Worm (Caenorhabditis elegans): Measurements from ENCODE around the gene pxf-1.

Gene pxf-1

ce11 chrIV:10135817-10136216 lies 38.3 kb downstream of the pxf-1 start, which contains the start of gene K08F4.5:
TSS of gene K08F4.5 (minus strand) at chrIV:10135917.
- no peak for TF ChIP-seq ztf-22 (GFP tag; optimal IDR thresholded peaks at IDR 0.05)
- TF ChIP-seq T26A5.8 (tag; optimal IDR thresholded peaks at IDR 0.05) = no peak
- no peak for TF ChIP-seq lir-1 (GFP tag; conservative IDR thresholded peaks at IDR 0.05)
- no peak for TF ChIP-seq madf-6 (GFP tag; IDR thresholded peaks at IDR 0.05)
- no peak for TF ChIP-seq lsy-27 (tag; optimal IDR thresholded peaks at IDR 0.05; ENCODE audit: borderline replicate concordance, insufficient read depth)
- TF ChIP-seq Y79H2A.3 (GFP tag; conservative IDR thresholded peaks at IDR 0.05) = no peak
- TF ChIP-seq ceh-27 (GFP tag; optimal IDR thresholded peaks at IDR 0.05) = no peak

- TF ChIP-seq Y53G8AR.9 (GFP tag; conservative IDR thresholded peaks at IDR 0.05) = no peak
These were observed 44.2 kb downstream of the pxf-1 start, which contains the start of gene glt-3 for ce11 chrIV:10129957-10130356. TSS of gene glt-3 (plus strand) at chrIV:10130257.

ce11 chrIV:10128906-10129386 lies 45.2 kb downstream of the pxf-1 start, which contains the start of the genes gtbp-1 and K08F4.3:
TSS of gene gtbp-1 (minus strand) at chrIV:10128956.
TSS of gene K08F4.3 (plus strand) at chrIV:10129257.
- TF ChIP-seq hmg-1.2 (GFP tag; IDR thresholded peaks at IDR 0.05) = peak; percentile 80
- TF ChIP-seq ceh-58 (GFP tag; IDR thresholded peaks at IDR 0.05) = no peak
- TF ChIP-seq ZK185.1 (tag; optimal IDR thresholded peaks at IDR 0.05; ENCODE audit: poor library complexity, severe bottlenecking) = peak; percentile 27
- TF ChIP-seq madf-6 (GFP tag; IDR thresholded peaks at IDR 0.05) = peak; percentile 81
- TF ChIP-seq nhr-80 (tag; optimal IDR thresholded peaks at IDR 0.05) = peak; percentile 19
- no peak for TF ChIP-seq ztf-18 (tag; optimal IDR thresholded peaks at IDR 0.05)
- TF ChIP-seq nhr-120 (GFP tag; IDR thresholded peaks at IDR 0.05) = no peak
- no peak for TF ChIP-seq die-1 (tag; optimal IDR thresholded peaks at IDR 0.05)
- TF ChIP-seq Y53G8AR.9 (GFP tag; conservative IDR thresholded peaks at IDR 0.05) = no peak
- no peak for TF ChIP-seq madf-3 (GFP tag; IDR thresholded peaks at IDR 0.05)
- peak; percentile 72 for TF ChIP-seq ceh-91 (GFP tag; IDR thresholded peaks at IDR 0.05)
- peak; percentile 50 for TF ChIP-seq F23B12.7 (tag; optimal IDR thresholded peaks at IDR 0.05; ENCODE audit: insufficient read depth)
- TF ChIP-seq madf-8 (GFP tag; conservative IDR thresholded peaks at IDR 0.05) = peak; percentile 56
- TF ChIP-seq ztf-28 (GFP tag; IDR thresholded peaks at IDR 0.05) = no peak
- 0 out of 2 replicates have a peak, but pooled peaks have one; percentile 13 for TF ChIP-seq Y95B8A.8 (GFP tag; IDR thresholded peaks at IDR 0.05)
- no peak for TF ChIP-seq ztf-6 (GFP tag; IDR thresholded peaks at IDR 0.05)
- no peak for TF ChIP-seq Y79H2A.3 (GFP tag; conservative IDR thresholded peaks at IDR 0.05)
- TF ChIP-seq nfya-2 (GFP tag; IDR thresholded peaks at IDR 0.05) = no peak
- no peak for TF ChIP-seq akir-1 (GFP tag; optimal IDR thresholded peaks at IDR 0.05)
- TF ChIP-seq K12H6.12 (tag; optimal IDR thresholded peaks at IDR 0.05) = peak; percentile 23
- TF ChIP-seq mel-28 (tag; optimal IDR thresholded peaks at IDR 0.05; ENCODE audit: borderline replicate concordance) = no peak
- TF ChIP-seq snpc-4 (GFP tag; optimal IDR thresholded peaks at IDR 0.05) = peak; percentile 21
- TF ChIP-seq snpc-4 (tag; optimal IDR thresholded peaks at IDR 0.05) = peak in 3 of 4 experiments; percentile 41 to 73 (median 51)
- peak; percentile 59 for TF ChIP-seq lsl-1 (GFP tag; optimal IDR thresholded peaks at IDR 0.05)
- TF ChIP-seq dpl-1 (GFP tag; optimal IDR thresholded peaks at IDR 0.05) = peak; percentile 69
- TF ChIP-seq efl-1 (GFP tag; optimal IDR thresholded peaks at IDR 0.05) = peak; percentile 85
- no peak for TF ChIP-seq C17E4.6 (GFP tag; IDR thresholded peaks at IDR 0.05)
- no peak for TF ChIP-seq Y53F4B.3 (GFP tag; IDR thresholded peaks at IDR 0.05)
- TF ChIP-seq ceh-100 (GFP tag; IDR thresholded peaks at IDR 0.05) = 0 out of 2 replicates have a peak, but pooled peaks have one; percentile 52
- TF ChIP-seq aptf-3 (GFP tag; IDR thresholded peaks at IDR 0.05) = no peak
- TF ChIP-seq snpc-1.1 (tag; optimal IDR thresholded peaks at IDR 0.05; ENCODE audit: insufficient read depth) = peak; percentile 10
- TF ChIP-seq D2030.7 (GFP tag; IDR thresholded peaks at IDR 0.05) = peak; percentile 65
- TF ChIP-seq him-1 (tag; optimal IDR thresholded peaks at IDR 0.05) = peak; percentile 33
- peak; percentile 47 for TF ChIP-seq attf-3 (GFP tag; conservative IDR thresholded peaks at IDR 0.05)
- no peak for TF ChIP-seq B0035.1 (tag; optimal IDR thresholded peaks at IDR 0.05)
- peak; percentile 8 for TF ChIP-seq xnd-1 (tag; optimal IDR thresholded peaks at IDR 0.05)
- peak; percentile 91 for TF ChIP-seq F33H1.4 (GFP tag; IDR thresholded peaks at IDR 0.05)
- no peak for TF ChIP-seq madf-10 (tag; optimal IDR thresholded peaks at IDR 0.05)
- peak; percentile 72 for TF ChIP-seq mcd-1 (GFP tag; IDR thresholded peaks at IDR 0.05)

Data from whole organism, young adult.